Worm (Caenorhabditis elegans) whole organism, young adult: ENCODE results near the gene F16F9.3.
"Not testable (repeated sequence)": the region's sequence is repeated elsewhere in the genome, so short reads cannot be mapped to it uniquely, and the experiment has no call there.

Experiments used
- B0019.2 ChIP-seq: fragments of 200-800 bp; sonication (Bioruptor generic); conservative IDR thresholded peaks from 2 replicates; pipeline ENCODE4 v1.3.6; 2022; ENCODE audit warnings: missing genetic modification reagents, missing genetic modification characterization, missing compliant biosample characterization
- B0261.1 ChIP-seq: sonication (generic microtip); optimal IDR thresholded peaks from 2 replicates; lab custom pipeline; 2016; ENCODE audit warnings: mild to moderate bottlenecking, missing genetic modification characterization, moderate library complexity, missing compliant biosample characterization
- C06A6.2 ChIP-seq: fragments of 200-800 bp; sonication (Bioruptor generic); conservative IDR thresholded peaks from 2 replicates; pipeline ENCODE4 v1.3.6; 2022; ENCODE audit warnings: missing genetic modification characterization, missing compliant biosample characterization
- D2030.7 ChIP-seq: fragments of 200-800 bp; sonication (Bioruptor generic); IDR thresholded peaks from 2 replicates; pipeline ENCODE4 v1.3.6; 2022; ENCODE audit warnings: missing genetic modification reagents, missing genetic modification characterization, missing compliant biosample characterization
- F22D6.2 ChIP-seq: sonication (generic microtip); optimal IDR thresholded peaks from 2 replicates; lab custom pipeline; 2016; ENCODE audit warnings: mild to moderate bottlenecking, missing genetic modification characterization, missing compliant biosample characterization
- F57A8.1 ChIP-seq: fragments of 200-800 bp; sonication (Bioruptor generic); optimal IDR thresholded peaks from 2 replicates; lab custom pipeline; 2018; ENCODE audit warnings: mild to moderate bottlenecking, missing genetic modification characterization, moderate library complexity, missing compliant biosample characterization
- K11D2.4 ChIP-seq: fragments of 200-800 bp; sonication (Bioruptor generic); IDR thresholded peaks from 2 replicates; pipeline ENCODE4 v1.3.6; 2022; ENCODE audit warnings: missing genetic modification reagents, missing genetic modification characterization, missing compliant biosample characterization
- T07F8.4 ChIP-seq: sonication (generic microtip); optimal IDR thresholded peaks from 2 replicates; lab custom pipeline; 2016; ENCODE audit warnings: mild to moderate bottlenecking, missing genetic modification characterization, moderate library complexity, missing compliant biosample characterization
- Y53F4B.3 ChIP-seq: fragments of 200-800 bp; sonication (Bioruptor generic); IDR thresholded peaks from 2 replicates; pipeline ENCODE4 v1.3.6; 2022; ENCODE audit warnings: missing genetic modification reagents, missing genetic modification characterization, missing compliant biosample characterization
- Y56A3A.18 ChIP-seq: fragments of 200-800 bp; sonication (Bioruptor generic); IDR thresholded peaks from 2 replicates; pipeline ENCODE4 v1.3.6; 2022; ENCODE audit warnings: missing genetic modification reagents, missing genetic modification characterization, missing compliant biosample characterization
- aptf-2 ChIP-seq: fragments of 200-800 bp; sonication (Bioruptor generic); conservative IDR thresholded peaks from 2 replicates; pipeline ENCODE4 v1.3.6; 2022; ENCODE audit warnings: missing genetic modification reagents, missing genetic modification characterization, missing compliant biosample characterization
- atf-7 ChIP-seq: sonication (generic microtip); optimal IDR thresholded peaks from 2 replicates; lab custom pipeline; 2017; ENCODE audit warnings: mild to moderate bottlenecking, missing genetic modification characterization, missing compliant biosample characterization
- attf-5 ChIP-seq: fragments of 200-800 bp; sonication (Bioruptor generic); optimal IDR thresholded peaks from 2 replicates; lab custom pipeline; 2018; ENCODE audit warnings: mild to moderate bottlenecking, missing genetic modification characterization, missing compliant biosample characterization
- bed-2 ChIP-seq: fragments of 200-800 bp; sonication (Bioruptor generic); IDR thresholded peaks from 2 replicates; pipeline ENCODE4 v1.3.6; 2022; ENCODE audit warnings: missing genetic modification reagents, missing genetic modification characterization, missing compliant biosample characterization
- ceh-100 ChIP-seq: fragments of 200-800 bp; sonication (Bioruptor generic); IDR thresholded peaks from 2 replicates; pipeline ENCODE4 v1.3.6; 2022; ENCODE audit warnings: missing genetic modification reagents, missing genetic modification characterization, missing compliant biosample characterization
- ceh-27 ChIP-seq: fragments of 200-800 bp; sonication (Bioruptor generic); optimal IDR thresholded peaks from 2 replicates; lab custom pipeline; 2018; ENCODE audit warnings: mild to moderate bottlenecking, missing genetic modification characterization, moderate library complexity, missing compliant biosample characterization
- ceh-58 ChIP-seq: fragments of 200-800 bp; sonication (Bioruptor generic); IDR thresholded peaks from 2 replicates; pipeline ENCODE4 v1.3.6; 2022; ENCODE audit warnings: missing genetic modification characterization, missing compliant biosample characterization
- ceh-91 ChIP-seq: fragments of 200-800 bp; sonication (Bioruptor generic); IDR thresholded peaks from 2 replicates; pipeline ENCODE4 v1.3.6; 2022; ENCODE audit warnings: missing genetic modification reagents, missing genetic modification characterization, missing compliant biosample characterization
- die-1 ChIP-seq: sonication (generic microtip); optimal IDR thresholded peaks from 2 replicates; lab custom pipeline; 2016; ENCODE audit warnings: missing genotype, mild to moderate bottlenecking, missing genetic modification characterization, missing compliant biosample characterization
- hmg-1.2 ChIP-seq: fragments of 200-800 bp; sonication (Bioruptor generic); IDR thresholded peaks from 2 replicates; pipeline ENCODE4 v1.3.6; 2022; ENCODE audit warnings: missing genetic modification reagents, missing genetic modification characterization, missing compliant biosample characterization
- hsf-1 ChIP-seq: fragments of 200-800 bp; sonication (Bioruptor generic); IDR thresholded peaks from 2 replicates; pipeline ENCODE4 v1.3.6; 2022; ENCODE audit warnings: missing genetic modification reagents, missing genetic modification characterization, missing compliant biosample characterization
- let-607 ChIP-seq, 2 experiments: fragments of 200-800 bp in 1 of 2; sonication (Bioruptor generic) in 1 of 2; sonication (generic microtip) in 1 of 2; optimal IDR thresholded peaks; 2 replicates each; lab custom pipeline; 2016 to 2018; ENCODE audit warnings: mild to moderate bottlenecking in 2 of 2, missing compliant biosample characterization in 2 of 2, missing genetic modification characterization in 2 of 2, moderate library complexity in 2 of 2, missing genotype in 1 of 2
- lin-26 ChIP-seq: fragments of 200-800 bp; sonication (Bioruptor generic); IDR thresholded peaks from 2 replicates; pipeline ENCODE4 v1.3.6; 2022; ENCODE audit warnings: missing genetic modification reagents, missing genetic modification characterization, missing compliant biosample characterization
- lin-35 ChIP-seq, 3 experiments: fragments of 150-350 bp in 2 of 3; sonication (generic microtip) in 1 of 3; optimal IDR thresholded peaks; 2 replicates each; lab custom pipeline; 2014 to 2018; ENCODE audit warnings: missing biosample characterization in 3 of 3, missing genetic modification characterization in 3 of 3, missing genetic modification reagents in 3 of 3
- madf-10 ChIP-seq: sonication (generic microtip); optimal IDR thresholded peaks from 2 replicates; lab custom pipeline; 2016; ENCODE audit warnings: mild to moderate bottlenecking, missing genetic modification characterization, missing compliant biosample characterization
- madf-3 ChIP-seq: fragments of 200-800 bp; sonication (Bioruptor generic); IDR thresholded peaks from 2 replicates; pipeline ENCODE4 v1.3.6; 2022; ENCODE audit warnings: missing genetic modification reagents, missing genetic modification characterization, missing compliant biosample characterization
- mes-4 ChIP-seq: sonication (generic microtip); optimal IDR thresholded peaks from 2 replicates; lab custom pipeline; 2016; ENCODE audit warnings: missing genotype, missing genetic modification characterization, missing compliant biosample characterization
- nhr-120 ChIP-seq: fragments of 200-800 bp; sonication (Bioruptor generic); IDR thresholded peaks from 2 replicates; pipeline ENCODE4 v1.3.6; 2022; ENCODE audit warnings: missing genetic modification characterization, missing compliant biosample characterization
- pbrm-1 ChIP-seq: fragments of 200-800 bp; sonication (Bioruptor generic); IDR thresholded peaks from 2 replicates; pipeline ENCODE4 v1.3.6; 2022; ENCODE audit warnings: missing genetic modification reagents, missing genetic modification characterization, missing compliant biosample characterization
- rpc-1 ChIP-seq, 2 experiments: fragments of 150-350 bp in 1 of 2; sonication (generic microtip) in 1 of 2; optimal IDR thresholded peaks; 2 replicates each; lab custom pipeline; 2014 to 2018; ENCODE audit warnings: missing biosample characterization in 1 of 2, missing genetic modification characterization in 1 of 2, missing genetic modification reagents in 1 of 2, missing genotype in 1 of 2
- snpc-3.4 ChIP-seq: sonication (generic microtip); optimal IDR thresholded peaks from 2 replicates; lab custom pipeline; 2017; ENCODE audit warnings: missing genetic modification characterization, mild to moderate bottlenecking, missing compliant biosample characterization, antibody characterized with exemption, moderate library complexity, missing genotype, missing genetic modification reagents
- tbp1 ChIP-seq: fragments of 200-800 bp; sonication (Bioruptor generic); optimal IDR thresholded peaks from 2 replicates; lab custom pipeline; 2018; ENCODE audit warnings: mild to moderate bottlenecking, missing genetic modification characterization, missing compliant biosample characterization
- ztf-6 ChIP-seq: fragments of 200-800 bp; sonication (Bioruptor generic); IDR thresholded peaks from 2 replicates; pipeline ENCODE4 v1.3.6; 2022; ENCODE audit warnings: missing genetic modification reagents, missing genetic modification characterization, missing compliant biosample characterization

F16F9.3 gene

DNA sequence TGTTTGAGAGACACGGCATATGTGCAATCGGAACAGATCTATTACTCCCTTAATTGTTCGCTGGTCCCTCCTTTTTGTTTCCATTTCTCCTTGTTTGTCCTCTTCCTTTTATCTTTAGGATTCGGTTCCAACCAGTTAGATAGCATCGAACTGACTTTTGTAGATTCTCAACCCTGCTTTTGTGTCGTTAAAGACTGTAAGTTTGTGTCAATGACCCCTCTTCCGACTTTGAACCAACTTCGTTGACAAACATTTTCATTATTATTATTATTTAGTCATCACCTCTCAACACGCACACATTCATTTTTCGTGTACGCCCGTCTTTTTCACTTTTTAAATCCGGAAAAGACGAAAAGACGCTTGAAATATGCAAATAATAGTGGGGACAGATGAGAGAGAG, 11.3 kb upstream of the F16F9.3 start, which contains the start of gene F16F9.1:
Gene F16F9.1, plus strand, starts transcription at position 301 of the 400 bp plus-strand sequence.
- no peak for TF ChIP-seq Y53F4B.3 (GFP tag; lab: Robert Waterston, UW)
- TF ChIP-seq lin-35 (GFP tag; optimal IDR thresholded peaks at IDR 0.05; lab: Kevin White, UChicago): no peak
- TF ChIP-seq C06A6.2 (GFP tag; lab: Robert Waterston, UW): no peak
- no peak for TF ChIP-seq K11D2.4 (GFP tag; lab: Robert Waterston, UW)
- TF ChIP-seq ceh-100: no peak
- no peak for TF ChIP-seq ceh-27
- no peak for TF ChIP-seq aptf-2 (GFP tag; lab: Robert Waterston, UW)
- no peak for TF ChIP-seq snpc-3.4 (tag; lab: Kevin White, UChicago)
- no peak for TF ChIP-seq B0019.2 (GFP tag; lab: Robert Waterston, UW)

DNA sequence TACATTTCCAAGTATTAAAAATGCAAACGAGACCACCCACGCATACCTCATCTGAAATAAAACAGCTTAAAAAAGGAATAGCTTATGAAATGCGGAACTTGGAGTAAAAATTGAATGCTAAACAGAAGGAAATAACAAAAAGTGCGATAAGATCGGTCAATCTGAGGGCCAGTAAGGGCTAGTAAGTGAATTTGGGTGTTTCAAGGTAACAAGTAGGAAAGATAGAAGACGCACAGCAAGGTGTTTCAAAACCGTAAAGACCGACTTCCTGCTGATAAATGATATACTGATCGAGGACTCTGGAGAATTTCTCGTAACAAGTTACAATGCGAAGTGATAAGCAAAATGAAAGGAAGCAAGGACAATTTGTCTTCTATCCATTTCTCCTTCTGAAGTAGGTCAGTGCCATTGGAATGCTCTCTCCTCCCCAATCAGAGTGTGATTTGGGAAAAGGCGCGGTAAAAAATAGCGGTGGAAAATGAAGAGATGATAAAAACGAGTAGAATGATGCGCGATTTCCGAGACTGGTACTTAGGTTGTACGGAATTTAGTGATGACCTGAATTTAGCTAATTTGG, 1.7 kb upstream of the F16F9.3 start, which contains the start of gene dpy-6:
Gene dpy-6, minus strand, starts transcription at position 51 of the 577 bp plus-strand sequence.
- TF ChIP-seq attf-5 (GFP tag; lab: Kevin White, UChicago): no peak

DNA sequence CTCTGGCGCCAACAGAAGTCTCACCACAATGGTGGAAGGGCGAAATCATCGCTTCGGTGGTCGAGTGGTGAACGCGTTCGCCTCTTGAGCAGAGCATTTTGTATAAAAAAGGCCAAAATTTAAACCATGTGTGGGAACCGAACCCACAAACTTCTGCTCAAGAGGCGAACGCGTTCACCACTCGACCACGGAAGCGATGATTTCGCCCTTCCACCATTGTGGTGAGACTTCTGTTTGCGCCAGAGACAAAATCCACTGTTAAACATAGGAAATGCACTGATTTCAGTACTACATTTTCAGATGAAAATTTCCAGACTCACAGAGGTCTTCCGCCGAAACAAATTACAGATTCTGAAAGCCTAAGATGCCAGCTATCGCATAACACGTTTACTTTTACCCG, 1.5 kb downstream of the F16F9.3 start:
- TF ChIP-seq D2030.7 (GFP tag; lab: Robert Waterston, UW) (0 out of 2 replicates have a peak, but pooled peaks have one; percentile 9), tbp1 (peak; percentile 72), Y56A3A.18 (GFP tag; lab: Robert Waterston, UW) (0 out of 2 replicates have a peak, but pooled peaks have one; percentile 41), rpc-1 (tag; optimal IDR thresholded peaks at IDR 0.05; lab: Kevin White, UChicago) (peak; percentile 42), lin-26 (GFP tag; lab: Robert Waterston, UW) (peak; percentile 54; the same call in 1 of the 2 replicates), hmg-1.2 (GFP tag; lab: Robert Waterston, UW) (peak; percentile 44; the same call in 1 of the 2 replicates), B0261.1 (peak; percentile 31), pbrm-1 (0 out of 2 replicates have a peak, but pooled peaks have one; percentile 38)
- not testable (repeated sequence) for TF ChIP-seq rpc-1 (optimal IDR thresholded peaks at IDR 0.05; lab: Kevin White, UChicago)

DNA sequence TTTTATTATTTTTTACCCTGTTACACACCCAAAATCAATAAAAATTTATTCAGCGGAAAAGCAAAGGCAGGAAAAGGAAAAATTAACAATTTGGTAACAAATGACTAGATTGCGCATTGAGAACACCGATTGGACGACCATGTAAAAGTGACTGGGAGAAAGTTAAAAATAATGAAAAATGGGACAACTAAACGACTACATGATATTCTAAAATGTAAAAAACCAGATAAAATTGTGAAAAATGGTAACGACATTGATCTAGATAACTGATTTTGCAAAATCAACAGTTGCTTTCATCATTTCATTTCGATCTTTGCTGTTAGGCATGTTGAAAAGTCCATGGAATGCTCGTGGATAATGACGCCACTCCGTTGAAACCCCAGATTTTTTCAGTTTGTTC, 2.4 kb downstream of the F16F9.3 start:
- TF ChIP-seq ceh-91 (GFP tag; lab: Robert Waterston, UW) (no peak), attf-5 (GFP tag; lab: Kevin White, UChicago) (no peak), let-607 (tag; optimal IDR thresholded peaks at IDR 0.05; lab: Kevin White, UChicago) (no peak), die-1 (tag; lab: Kevin White, UChicago) (no peak), ztf-6 (no peak), hsf-1 (GFP tag; lab: Robert Waterston, UW) (no peak), F22D6.2 (tag; lab: Kevin White, UChicago) (no peak), C06A6.2 (GFP tag; lab: Robert Waterston, UW) (no peak), F57A8.1 (GFP tag; lab: Kevin White, UChicago) (no peak), mes-4 (tag; lab: Kevin White, UChicago) (no peak), madf-3 (GFP tag; lab: Robert Waterston, UW) (no peak)
- TF ChIP-seq, all 124 proteins: peak for 0

DNA sequence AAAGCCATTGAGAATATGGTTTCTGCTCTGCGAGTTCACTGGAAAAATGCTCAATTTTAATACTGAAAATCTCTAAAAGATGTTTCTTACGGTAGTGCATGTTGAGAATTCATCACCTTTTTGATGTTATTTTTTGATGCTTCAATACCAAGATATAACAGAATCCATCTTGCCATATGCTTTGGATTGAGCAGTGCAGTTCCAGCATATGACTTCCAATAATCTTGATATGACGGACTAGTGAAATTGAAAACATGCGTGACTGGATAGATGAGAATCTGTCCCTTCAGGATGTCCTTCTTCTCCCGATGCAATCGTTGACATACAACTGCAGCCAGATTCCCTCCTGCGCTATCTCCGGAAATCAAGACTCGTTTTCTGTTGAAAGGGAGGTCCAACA, 3.5 kb downstream of the F16F9.3 start:
- no peak for TF ChIP-seq hmg-1.2 (GFP tag; lab: Robert Waterston, UW)
- TF ChIP-seq atf-7: no peak
- no peak for TF ChIP-seq die-1 (tag; lab: Kevin White, UChicago)
- TF ChIP-seq T07F8.4 (tag; lab: Kevin White, UChicago): no peak
- no peak for TF ChIP-seq nhr-120 (GFP tag; lab: Robert Waterston, UW)
- no peak for TF ChIP-seq bed-2 (GFP tag; lab: Robert Waterston, UW)
- TF ChIP-seq madf-10 (tag; lab: Kevin White, UChicago): no peak
- no peak for TF ChIP-seq Y53F4B.3 (GFP tag; lab: Robert Waterston, UW)
- no peak for TF ChIP-seq ceh-58
